Worm (Caenorhabditis elegans): ENCODE results near the gene C54F6.12.

Gene C54F6.12

ce11 chrV:7497440-7497839, 40.5 kb downstream of the C54F6.12 start, which contains the start of gene srh-79:
Gene srh-79, plus strand, starts transcription at chrV:7497740.
- no peak for TF ChIP-seq Y53G8AR.9 (GFP tag; conservative IDR thresholded peaks at IDR 0.05)
- TF ChIP-seq atf-7 (tag; optimal IDR thresholded peaks at IDR 0.05), result no peak
- TF ChIP-seq snpc-1.3 (tag; optimal IDR thresholded peaks at IDR 0.05; ENCODE audit: insufficient read depth), result no peak
- no peak for TF ChIP-seq dpff-1 (tag; optimal IDR thresholded peaks at IDR 0.05)
- TF ChIP-seq Y95B8A.8 (GFP tag; IDR thresholded peaks at IDR 0.05), result no peak
- TF ChIP-seq attf-3 (GFP tag; conservative IDR thresholded peaks at IDR 0.05), result no peak
- TF ChIP-seq F57C9.4 (tag; optimal IDR thresholded peaks at IDR 0.05), result no peak
- TF ChIP-seq mcd-1 (GFP tag; IDR thresholded peaks at IDR 0.05), result no peak
- no peak for TF ChIP-seq akir-1 (GFP tag; optimal IDR thresholded peaks at IDR 0.05)
- no peak for TF ChIP-seq hmg-1.2 (GFP tag; IDR thresholded peaks at IDR 0.05)
- TF ChIP-seq hsf-1 (GFP tag; IDR thresholded peaks at IDR 0.05), result no peak
- no peak for TF ChIP-seq snpc-3.4 (tag; optimal IDR thresholded peaks at IDR 0.05)
- TF ChIP-seq mel-28 (tag; optimal IDR thresholded peaks at IDR 0.05; ENCODE audit: borderline replicate concordance), result no peak
- no peak for TF ChIP-seq xnd-1 (tag; optimal IDR thresholded peaks at IDR 0.05)
- TF ChIP-seq lsl-1 (GFP tag; optimal IDR thresholded peaks at IDR 0.05), result no peak
- no peak for TF ChIP-seq lin-35 (GFP tag; optimal IDR thresholded peaks at IDR 0.05)
- TF ChIP-seq pha-4 (tag; optimal IDR thresholded peaks at IDR 0.05), result no peak
- no peak for TF ChIP-seq tbp1 (GFP tag; optimal IDR thresholded peaks at IDR 0.05)
- no peak for TF ChIP-seq egrh-3 (GFP tag; IDR thresholded peaks at IDR 0.05)
- no peak for TF ChIP-seq hrde-1 (tag; optimal IDR thresholded peaks at IDR 0.05; ENCODE audit: borderline replicate concordance)

DNA sequence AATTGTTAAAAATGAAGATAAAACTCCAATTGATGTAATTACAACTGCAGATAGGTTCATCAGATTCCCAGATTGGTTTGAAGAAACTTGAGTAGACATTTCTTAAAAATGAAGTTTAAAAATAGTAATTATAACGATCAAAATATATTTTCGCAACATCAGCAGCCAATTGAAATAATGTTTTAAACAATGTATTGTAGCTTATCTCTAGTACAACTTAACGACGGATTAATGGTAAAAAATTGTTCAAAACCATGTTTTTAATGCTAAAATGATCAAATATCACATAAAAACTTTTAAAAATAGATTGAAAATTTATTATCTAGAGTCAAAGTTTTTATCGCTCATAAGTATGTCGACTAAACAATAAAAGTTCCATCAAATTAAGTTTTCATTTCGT, 42.7 kb downstream of the C54F6.12 start, which contains the start of gene srbc-11:
Gene srbc-11, minus strand, starts transcription at position 101 of the 400 bp plus-strand sequence.
- TF ChIP-seq ZK185.1 (tag; optimal IDR thresholded peaks at IDR 0.05; ENCODE audit: poor library complexity, severe bottlenecking) (no peak), ceh-91 (GFP tag; IDR thresholded peaks at IDR 0.05) (no peak), pha-4 (tag; optimal IDR thresholded peaks at IDR 0.05) (no peak), F39B2.1 (GFP tag; IDR thresholded peaks at IDR 0.05) (no peak), sdz-38 (tag; optimal IDR thresholded peaks at IDR 0.05) (no peak), sptf-2 (GFP tag; optimal IDR thresholded peaks at IDR 0.05) (no peak), ccch-3 (GFP tag; optimal IDR thresholded peaks at IDR 0.05) (no peak), Y95B8A.8 (GFP tag; IDR thresholded peaks at IDR 0.05) (no peak), egrh-3 (GFP tag; IDR thresholded peaks at IDR 0.05) (no peak)

- no peak for TF ChIP-seq K11D2.4 (GFP tag; IDR thresholded peaks at IDR 0.05)
Measured at ce11 chrV:7492924-7493323, 45.0 kb downstream of the C54F6.12 start, which contains the start of gene srbc-10. Gene srbc-10, minus strand, starts transcription at chrV:7493024.

- TF ChIP-seq T26A5.8 (tag; optimal IDR thresholded peaks at IDR 0.05) (no peak), Y53G8AR.9 (GFP tag; conservative IDR thresholded peaks at IDR 0.05) (no peak), him-1 (tag; optimal IDR thresholded peaks at IDR 0.05) (no peak), ZK185.1 (tag; optimal IDR thresholded peaks at IDR 0.05; ENCODE audit: poor library complexity, severe bottlenecking) (no peak), lsy-27 (tag; optimal IDR thresholded peaks at IDR 0.05; ENCODE audit: borderline replicate concordance, insufficient read depth) (no peak), hlh-12 (tag; optimal IDR thresholded peaks at IDR 0.05) (no peak), repo-1 (tag; optimal IDR thresholded peaks at IDR 0.05) (no peak), C17E4.6 (GFP tag; IDR thresholded peaks at IDR 0.05) (no peak), lag-1 (GFP tag; IDR thresholded peaks at IDR 0.05) (no peak), cebp-2 (GFP tag; IDR thresholded peaks at IDR 0.05) (no peak), nhr-90 (tag; optimal IDR thresholded peaks at IDR 0.05) (no peak), F39B2.1 (GFP tag; IDR thresholded peaks at IDR 0.05) (no peak), akir-1 (GFP tag; optimal IDR thresholded peaks at IDR 0.05) (no peak)
Measured at ce11 chrV:7490340-7490739, 47.6 kb downstream of the C54F6.12 start, which contains the start of gene srbc-9. Gene srbc-9, minus strand, starts transcription at chrV:7490440.
